Worm (Caenorhabditis elegans) whole organism, midembryonic: Measurements from ENCODE around the gene fbxa-79.
"Not testable (repeated sequence)": the region's sequence is repeated elsewhere in the genome, so short reads cannot be mapped to it uniquely, and the experiment has no call there.

ENCODE experiments used
- T22C8.4 ChIP-seq: fragments of 200-800 bp; sonication (Bioruptor generic); IDR thresholded peaks from 2 replicates; pipeline ENCODE4 v1.3.6; 2022; ENCODE audit warnings: missing genetic modification characterization, missing compliant biosample characterization
- cog-1 ChIP-seq: sonication (generic microtip); optimal IDR thresholded peaks from 2 replicates; lab custom pipeline; 2016; ENCODE audit warnings: missing genetic modification characterization, missing compliant biosample characterization
- flt-1 ChIP-seq: fragments of 200-800 bp; sonication (Bioruptor generic); IDR thresholded peaks from 2 replicates; pipeline ENCODE4 v1.3.6; 2022; ENCODE audit warnings: missing genetic modification characterization, missing compliant biosample characterization
- klf-2 ChIP-seq: fragments of 200-800 bp; sonication (Bioruptor generic); conservative IDR thresholded peaks from 2 replicates; pipeline ENCODE4 v1.3.6; 2022; ENCODE audit warnings: missing genetic modification reagents, missing genetic modification characterization, missing compliant biosample characterization
- med-1 ChIP-seq: sonication (generic microtip); optimal IDR thresholded peaks from 2 replicates; lab custom pipeline; 2017; ENCODE audit warnings: missing genetic modification characterization, mild to moderate bottlenecking, missing compliant biosample characterization, antibody characterized with exemption, missing genetic modification reagents; ENCODE audit not compliant: insufficient read depth
- ref-1 ChIP-seq: fragments of 200-800 bp; sonication (Bioruptor generic); conservative IDR thresholded peaks from 2 replicates; pipeline ENCODE4 v1.3.6; 2022; ENCODE audit warnings: missing genetic modification reagents, missing genetic modification characterization, missing compliant biosample characterization
- tab-1 ChIP-seq: fragments of 200-800 bp; sonication (Bioruptor generic); IDR thresholded peaks from 2 replicates; pipeline ENCODE4 v1.3.6; 2022; ENCODE audit warnings: missing genetic modification characterization, missing compliant biosample characterization
- ztf-23 ChIP-seq: fragments of 200-800 bp; sonication (Bioruptor generic); IDR thresholded peaks from 2 replicates; pipeline ENCODE4 v1.3.6; 2022; ENCODE audit warnings: missing genetic modification reagents, missing genetic modification characterization, missing compliant biosample characterization
- ztf-29 ChIP-seq: fragments of 200-800 bp; sonication (Bioruptor generic); IDR thresholded peaks from 2 replicates; pipeline ENCODE4 v1.3.6; 2022; ENCODE audit warnings: missing genetic modification reagents, missing genetic modification characterization, missing compliant biosample characterization

The fbxa-79 gene

ce11 chrIII:1279197-1279596 lies 28.9 kb downstream of the fbxa-79 start:
- TF ChIP-seq T22C8.4 (no peak), klf-2 (no peak), ztf-29 (GFP tag; lab: Robert Waterston, UW) (no peak), flt-1 (GFP tag; lab: Robert Waterston, UW) (no peak), ref-1 (no peak), ztf-23 (GFP tag; lab: Robert Waterston, UW) (no peak), tab-1 (GFP tag; lab: Robert Waterston, UW) (no peak), med-1 (GFP tag; lab: Kevin White, UChicago) (no peak), cog-1 (no peak)

DNA sequence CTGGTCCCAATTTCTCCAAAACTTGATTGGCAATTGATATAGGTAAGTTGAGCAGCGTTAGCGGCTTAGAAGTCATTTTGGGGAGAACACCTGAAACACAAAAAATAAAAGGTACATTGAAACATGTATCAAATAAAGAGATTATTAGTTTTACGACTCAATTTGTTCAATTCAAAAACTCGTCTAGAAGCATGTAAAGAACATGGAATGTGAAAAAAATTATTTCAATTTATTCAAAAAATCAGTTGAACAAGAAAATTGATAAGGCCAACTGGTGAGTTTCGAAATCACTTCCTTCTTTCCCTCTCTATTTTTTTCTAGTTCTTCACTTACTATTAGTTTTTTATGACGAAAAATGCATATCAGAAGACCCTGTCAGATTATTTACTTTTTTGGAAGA lies 32.6 kb downstream of the fbxa-79 start, which contains the start of gene fbxa-30:
Gene fbxa-30, minus strand, starts transcription at position 101 of the 400 bp plus-strand sequence.
- no peak for TF ChIP-seq klf-2
- no peak for TF ChIP-seq cog-1
- TF ChIP-seq ztf-23 (GFP tag; lab: Robert Waterston, UW): no peak
- no peak for TF ChIP-seq T22C8.4
- TF ChIP-seq med-1 (GFP tag; lab: Kevin White, UChicago): no peak
- no peak for TF ChIP-seq tab-1 (GFP tag; lab: Robert Waterston, UW)
- TF ChIP-seq ref-1: no peak
- TF ChIP-seq ztf-29 (GFP tag; lab: Robert Waterston, UW): no peak
- no peak for TF ChIP-seq flt-1 (GFP tag; lab: Robert Waterston, UW)

DNA sequence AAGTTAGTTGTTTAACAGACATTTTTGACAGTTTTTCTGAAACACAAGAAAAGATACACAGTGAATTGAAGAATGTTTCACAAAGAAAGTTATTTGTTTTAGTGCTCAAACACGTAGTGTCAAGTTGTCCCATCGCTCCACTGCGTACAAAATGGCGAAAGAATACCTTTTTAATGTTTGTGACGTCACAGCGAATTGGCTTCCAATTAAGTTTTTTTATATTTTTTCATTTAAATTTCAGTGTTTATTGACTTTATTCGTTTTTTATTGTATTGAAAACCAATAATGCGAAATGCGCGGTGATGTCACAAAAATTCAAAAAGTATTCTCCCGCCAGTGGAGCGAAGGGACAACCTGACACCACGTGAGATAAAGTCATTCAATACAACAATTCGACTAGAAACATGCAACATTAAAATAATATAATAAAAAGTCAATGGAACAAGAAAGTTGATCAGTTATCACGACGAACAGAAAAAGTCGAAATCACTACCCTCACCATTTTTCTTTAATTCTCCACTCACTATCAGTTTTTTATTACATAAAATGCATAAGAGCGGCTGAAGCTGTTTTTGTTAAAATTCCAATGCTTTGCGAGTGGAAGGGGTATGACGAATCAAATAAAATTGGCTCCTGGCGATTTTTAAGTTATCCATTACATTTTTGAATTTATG lies 34.3 kb downstream of the fbxa-79 start, which contains the start of gene fbxa-29:
Gene fbxa-29, minus strand, starts transcription at position 51 of the 674 bp plus-strand sequence.
- TF ChIP-seq klf-2 (no peak), T22C8.4 (no peak), tab-1 (GFP tag; lab: Robert Waterston, UW) (no peak), ref-1 (no peak), flt-1 (GFP tag; lab: Robert Waterston, UW) (no peak), ztf-23 (GFP tag; lab: Robert Waterston, UW) (no peak), ztf-29 (GFP tag; lab: Robert Waterston, UW) (no peak), cog-1 (no peak), med-1 (GFP tag; lab: Kevin White, UChicago) (no peak)

ce11 chrIII:1271378-1271926 lies 36.6 kb downstream of the fbxa-79 start, which contains the start of gene fbxa-31:
TSS of gene fbxa-31 (minus strand) at chrIII:1271428.
- TF ChIP-seq cog-1 (no peak), med-1 (GFP tag; lab: Kevin White, UChicago) (no peak), ref-1 (no peak), T22C8.4 (no peak), tab-1 (GFP tag; lab: Robert Waterston, UW) (no peak), flt-1 (GFP tag; lab: Robert Waterston, UW) (no peak), klf-2 (no peak), ztf-29 (GFP tag; lab: Robert Waterston, UW) (no peak), ztf-23 (GFP tag; lab: Robert Waterston, UW) (no peak)

- TF ChIP-seq cog-1: no peak
Observed at ce11 chrIII:1269156-1269555, 38.9 kb downstream of the fbxa-79 start, which contains the start of gene fbxa-32. TSS of gene fbxa-32 (minus strand) at chrIII:1269256.

ce11 chrIII:1266799-1267198 lies 41.3 kb downstream of the fbxa-79 start, which contains the start of gene fbxa-151:
TSS of gene fbxa-151 (minus strand) at chrIII:1266899.
- not testable (repeated sequence) for TF ChIP-seq ref-1; tab-1 (GFP tag; lab: Robert Waterston, UW); klf-2

DNA sequence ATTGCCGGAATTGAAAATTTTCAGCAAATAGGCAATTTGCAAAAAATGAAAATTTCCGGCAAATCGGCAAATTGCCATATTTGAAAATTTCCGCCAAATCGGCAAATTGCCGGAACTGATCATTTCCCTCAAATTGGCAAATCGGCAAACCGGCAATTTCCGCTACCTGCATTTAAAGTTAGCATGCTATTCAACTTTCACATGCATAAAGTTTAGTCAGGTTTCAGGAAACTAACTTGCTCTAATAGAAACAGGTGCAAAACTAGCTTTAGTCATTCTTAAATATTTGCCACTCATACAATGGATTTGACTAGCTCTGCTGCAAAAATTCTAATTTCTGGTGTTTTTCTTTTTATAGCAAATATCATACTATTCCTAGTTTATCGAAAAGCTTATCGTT lies 44.4 kb downstream of the fbxa-79 start, which contains the start of gene srz-9:
Gene srz-9, plus strand, starts transcription at position 301 of the 400 bp plus-strand sequence.
- not testable (repeated sequence) for TF ChIP-seq tab-1 (GFP tag; lab: Robert Waterston, UW); klf-2; cog-1

ce11 chrIII:1258358-1258757 lies 49.7 kb downstream of the fbxa-79 start, which contains the start of gene fbxa-78:
TSS of gene fbxa-78 (minus strand) at chrIII:1258458.
- TF ChIP-seq T22C8.4; flt-1 (GFP tag; lab: Robert Waterston, UW); ztf-23 (GFP tag; lab: Robert Waterston, UW): not testable (repeated sequence)

ce11 chrIII:1256519-1256918 lies 51.6 kb downstream of the fbxa-79 start, which contains the start of gene fbxa-208:
TSS of gene fbxa-208 (plus strand) at chrIII:1256819.
- TF ChIP-seq tab-1 (GFP tag; lab: Robert Waterston, UW); ztf-23 (GFP tag; lab: Robert Waterston, UW); T22C8.4: not testable (repeated sequence)
